Worm (Caenorhabditis elegans): Measurements from ENCODE around the gene vgln-1.

DNA sequence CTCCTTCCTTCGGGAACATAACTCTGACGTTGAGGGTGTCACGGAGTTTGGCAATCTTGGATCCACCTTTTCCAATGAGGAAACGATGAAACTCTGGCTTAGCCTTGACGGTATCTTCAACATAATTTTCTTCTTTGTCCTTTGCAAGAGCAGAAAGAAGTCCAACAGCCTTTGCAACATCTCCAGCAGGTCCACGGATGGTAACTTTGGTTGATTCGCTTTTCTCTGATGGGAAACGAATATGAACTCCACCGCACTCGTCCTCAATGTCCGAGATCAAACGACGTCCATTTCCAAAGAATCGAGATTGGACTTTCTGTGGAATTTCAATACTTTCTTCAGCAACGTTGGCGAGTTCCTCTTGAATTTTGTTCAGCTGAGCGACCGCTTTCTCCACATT lies 2.3 kb downstream of the vgln-1 start:
- TF ChIP-seq ama-1 (optimal IDR thresholded peaks at IDR 0.05) (no peak), ama-1 (GFP tag; optimal IDR thresholded peaks at IDR 0.05) (no peak), lin-40 (tag; optimal IDR thresholded peaks at IDR 0.05) (no peak), unc-62 (GFP tag; optimal IDR thresholded peaks at IDR 0.05) (no peak), lir-1 (GFP tag; conservative IDR thresholded peaks at IDR 0.05) (no peak), sptf-2 (GFP tag; optimal IDR thresholded peaks at IDR 0.05) (no peak), ceh-79 (tag; optimal IDR thresholded peaks at IDR 0.05) (no peak), ztf-22 (GFP tag; optimal IDR thresholded peaks at IDR 0.05) (no peak), ccch-3 (GFP tag; optimal IDR thresholded peaks at IDR 0.05) (no peak)

Measured in whole organism, young adult.